Worm (Caenorhabditis elegans) whole organism, L4/young adult: ENCODE measurements around the gene trap-3.

ENCODE experiments used
- W03F9.2 ChIP-seq: fragments of 150-350 bp; optimal IDR thresholded peaks from 2 replicates; lab custom pipeline; 2014; ENCODE audit warnings: missing biosample characterization, missing genetic modification characterization
- dao-5 ChIP-seq: sonication (generic microtip); optimal IDR thresholded peaks from 2 replicates; lab custom pipeline; 2016; ENCODE audit warnings: missing genotype, missing genetic modification characterization, moderate library complexity, missing compliant biosample characterization
- him-1 ChIP-seq: sonication (generic microtip); optimal IDR thresholded peaks from 2 replicates; lab custom pipeline; 2016; ENCODE audit warnings: missing genotype, missing genetic modification reagents, missing genetic modification characterization, missing compliant biosample characterization

- no peak for TF ChIP-seq him-1 (tag; lab: Kevin White, UChicago)
- TF ChIP-seq W03F9.2 (tag; lab: Kevin White, UChicago), result no peak
- TF ChIP-seq dao-5, result no peak
Observed at ce11 chrIV:2398317-2398716, 9.1 kb downstream of the trap-3 start.
